Fruit fly (Drosophila melanogaster) whole organism, embryonic: ENCODE data around the gene CG6415.
A peak's percentile ranks its signal among the peaks of the same experiment; 100 is the strongest.

ENCODE experiments used
- CG10147 ChIP-seq: fragments of 200-800 bp; sonication (Bioruptor generic); optimal IDR thresholded peaks from 2 replicates; lab custom pipeline; 2019; ENCODE audit warnings: missing biosample characterization, mild to moderate bottlenecking, missing genetic modification characterization, moderate library complexity
- CG10267 ChIP-seq: fragments of 200-800 bp; sonication (Bioruptor generic); optimal IDR thresholded peaks from 2 replicates; lab custom pipeline; 2018; ENCODE audit warnings: missing biosample characterization, mild to moderate bottlenecking, missing genetic modification characterization, moderate library complexity
- CG10431 ChIP-seq: fragments of 200-800 bp; sonication (Bioruptor generic); optimal IDR thresholded peaks from 3 replicates; lab custom pipeline; 2018; ENCODE audit warnings: missing biosample characterization, mild to moderate bottlenecking, missing genetic modification characterization
- CG11696 ChIP-seq: fragments of 200-800 bp; sonication (Bioruptor generic); IDR thresholded peaks from 2 replicates; pipeline ENCODE4 v1.3.6; 2022; ENCODE audit warnings: missing biosample characterization, missing genetic modification characterization
- CG13424 ChIP-seq: fragments of 200-800 bp; sonication (Bioruptor generic); optimal IDR thresholded peaks from 2 replicates; lab custom pipeline; 2019; ENCODE audit warnings: missing biosample characterization, mild to moderate bottlenecking, missing genetic modification characterization, moderate library complexity
- CG14667 ChIP-seq: fragments of 200-800 bp; sonication (Bioruptor generic); IDR thresholded peaks from 2 replicates; pipeline ENCODE4 v1.3.6; 2022; ENCODE audit warnings: missing biosample characterization, missing genetic modification characterization
- CG14965 ChIP-seq: fragments of 200-800 bp; sonication (Bioruptor generic); optimal IDR thresholded peaks from 2 replicates; lab custom pipeline; 2016; ENCODE audit warnings: missing biosample characterization, missing genetic modification characterization, borderline replicate concordance
- CG1647 ChIP-seq: fragments of 200-800 bp; sonication (Bioruptor generic); optimal IDR thresholded peaks from 3 replicates; lab custom pipeline; 2016; ENCODE audit warnings: missing biosample characterization, missing genetic modification characterization
- CG16863 ChIP-seq: fragments of 200-800 bp; sonication (Bioruptor generic); optimal IDR thresholded peaks from 3 replicates; lab custom pipeline; 2016; ENCODE audit warnings: missing biosample characterization, missing genetic modification characterization
- CG3407 ChIP-seq: fragments of 200-800 bp; sonication (Bioruptor generic); optimal IDR thresholded peaks from 2 replicates; lab custom pipeline; 2018; ENCODE audit warnings: missing biosample characterization, mild to moderate bottlenecking, missing genetic modification characterization
- CG5180 ChIP-seq: fragments of 200-800 bp; sonication (Bioruptor generic); optimal IDR thresholded peaks from 3 replicates; lab custom pipeline; 2017; ENCODE audit warnings: missing biosample characterization, missing genetic modification characterization, mild to moderate bottlenecking, moderate library complexity, missing genetic modification reagents
- CG6272 ChIP-seq: fragments of 200-800 bp; sonication (Bioruptor generic); IDR thresholded peaks from 2 replicates; pipeline ENCODE4 v1.3.6; 2022; ENCODE audit warnings: missing biosample characterization, missing genetic modification characterization
- CG6791 ChIP-seq: fragments of 200-800 bp; sonication (Bioruptor generic); IDR thresholded peaks from 3 replicates; pipeline ENCODE4 v1.3.6; 2022; ENCODE audit warnings: missing biosample characterization, missing genetic modification characterization; ENCODE audit not compliant: partially characterized antibody
- CG7357 ChIP-seq: fragments of 200-800 bp; sonication (Bioruptor generic); IDR thresholded peaks from 3 replicates; pipeline ENCODE4 v1.3.6; 2022; ENCODE audit warnings: missing biosample characterization, missing genetic modification characterization
- CG8089 ChIP-seq: fragments of 200-800 bp; sonication (Bioruptor generic); optimal IDR thresholded peaks from 3 replicates; lab custom pipeline; 2016; ENCODE audit warnings: missing biosample characterization, missing genetic modification characterization
- CG9817 ChIP-seq: fragments of 200-800 bp; sonication (Bioruptor generic); optimal IDR thresholded peaks from 2 replicates; lab custom pipeline; 2018; ENCODE audit warnings: missing biosample characterization, mild to moderate bottlenecking, missing genetic modification characterization, moderate library complexity
- Camta ChIP-seq: fragments of 200-800 bp; sonication (Bioruptor generic); optimal IDR thresholded peaks from 2 replicates; lab custom pipeline; 2016; ENCODE audit warnings: missing biosample characterization, missing genetic modification characterization
- Chrac-16 ChIP-seq: fragments of 200-800 bp; sonication (Bioruptor generic); optimal IDR thresholded peaks from 3 replicates; lab custom pipeline; 2016; ENCODE audit warnings: missing biosample characterization, missing genetic modification characterization
- CkIIα-i1 ChIP-seq: fragments of 200-800 bp; sonication (Bioruptor generic); IDR thresholded peaks from 2 replicates; pipeline ENCODE4 v1.3.6; 2022; ENCODE audit warnings: missing biosample characterization, missing genetic modification characterization
- Dref ChIP-seq: fragments of 200-800 bp; sonication (Bioruptor generic); IDR thresholded peaks from 2 replicates; pipeline ENCODE4 v1.3.6; 2022; ENCODE audit warnings: missing biosample characterization, missing genetic modification characterization
- Ets65A ChIP-seq: fragments of 200-800 bp; sonication (Bioruptor generic); peaks from one replicate; lab custom pipeline; 2016; ENCODE audit warnings: missing biosample characterization, missing genetic modification characterization
- Fer3 ChIP-seq: fragments of 200-800 bp; sonication (Bioruptor generic); optimal IDR thresholded peaks from 2 replicates; lab custom pipeline; 2018; ENCODE audit warnings: missing biosample characterization, mild to moderate bottlenecking, missing genetic modification characterization, moderate library complexity
- Hand ChIP-seq: fragments of 200-800 bp; sonication (Bioruptor generic); optimal IDR thresholded peaks from 2 replicates; lab custom pipeline; 2017; ENCODE audit warnings: mild to moderate bottlenecking, missing biosample characterization, missing genetic modification reagents, missing genetic modification characterization
- Hr51 ChIP-seq, 2 experiments: fragments of 200-800 bp; sonication (Bioruptor generic); optimal IDR thresholded peaks; 2 replicates in 1 of 2; 3 replicates in 1 of 2; lab custom pipeline; 2016 to 2018; ENCODE audit warnings: missing biosample characterization in 2 of 2, missing genetic modification characterization in 2 of 2, mild to moderate bottlenecking in 1 of 2, moderate library complexity in 1 of 2
- Meics ChIP-seq: fragments of 200-800 bp; sonication (Bioruptor generic); optimal IDR thresholded peaks from 2 replicates; lab custom pipeline; 2017; ENCODE audit warnings: missing biosample characterization, mild to moderate bottlenecking, missing genetic modification characterization
- Nf-YA ChIP-seq: fragments of 200-800 bp; sonication (Bioruptor generic); IDR thresholded peaks from 2 replicates; pipeline ENCODE4 v1.3.6; 2022; ENCODE audit warnings: missing biosample characterization, missing genetic modification characterization
- Nf-YC ChIP-seq: fragments of 200-800 bp; optimal IDR thresholded peaks from 3 replicates; lab custom pipeline; 2019; ENCODE audit warnings: missing biosample characterization, mild to moderate bottlenecking, missing genetic modification characterization, moderate library complexity
- Poxn ChIP-seq: fragments of 200-800 bp; sonication (Bioruptor generic); IDR thresholded peaks from 2 replicates; pipeline ENCODE4 v1.3.6; 2022; ENCODE audit warnings: missing biosample characterization, missing genetic modification characterization
- Ptx1 ChIP-seq: fragments of 200-800 bp; sonication (Bioruptor generic); IDR thresholded peaks from 2 replicates; pipeline ENCODE4 v1.3.6; 2022; ENCODE audit warnings: missing biosample characterization, missing genetic modification characterization
- Ravus ChIP-seq: fragments of 200-800 bp; sonication (Bioruptor generic); IDR thresholded peaks from 2 replicates; pipeline ENCODE4 v1.3.6; 2022; ENCODE audit warnings: missing biosample characterization, missing genetic modification characterization
- abd-A ChIP-seq: fragments of 200-800 bp; sonication (Bioruptor generic); optimal IDR thresholded peaks from 3 replicates; lab custom pipeline; 2019; ENCODE audit warnings: missing biosample characterization, mild to moderate bottlenecking, missing genetic modification characterization, moderate library complexity
- bigmax ChIP-seq: fragments of 200-800 bp; sonication (Bioruptor generic); optimal IDR thresholded peaks from 2 replicates; lab custom pipeline; 2018; ENCODE audit warnings: missing biosample characterization, mild to moderate bottlenecking, missing genetic modification characterization
- gro ChIP-seq: fragments of 200-800 bp; sonication (Bioruptor generic); optimal IDR thresholded peaks from 2 replicates; lab custom pipeline; 2016; ENCODE audit warnings: missing biosample characterization, missing genetic modification characterization
- gt ChIP-seq: fragments of 200-800 bp; sonication (Bioruptor generic); IDR thresholded peaks from 2 replicates; pipeline ENCODE4 v1.3.6; 2022; ENCODE audit warnings: missing biosample characterization, missing genetic modification characterization
- hth ChIP-seq: fragments of >200 bp; optimal IDR thresholded peaks from 2 replicates; lab custom pipeline; 2017; ENCODE audit warnings: inconsistent platforms
- ind ChIP-seq: fragments of 200-800 bp; sonication (Bioruptor generic); optimal IDR thresholded peaks from 3 replicates; lab custom pipeline; 2016; ENCODE audit warnings: missing biosample characterization, missing genetic modification characterization
- lmd ChIP-seq: fragments of 200-800 bp; sonication (Bioruptor generic); IDR thresholded peaks from 2 replicates; pipeline ENCODE4 v1.3.6; 2022; ENCODE audit warnings: missing biosample characterization, missing genetic modification characterization
- lola ChIP-seq, 3 experiments: fragments of >200 bp in 2 of 3; fragments of 200-800 bp in 1 of 3; sonication (Bioruptor generic) in 1 of 3; optimal IDR thresholded peaks; 2 replicates each; lab custom pipeline; 2017 to 2019; ENCODE audit warnings: missing biosample characterization in 3 of 3, missing genetic modification characterization in 3 of 3, mild to moderate bottlenecking in 1 of 3, moderate library complexity in 1 of 3
- nau ChIP-seq: fragments of 200-800 bp; sonication (Bioruptor generic); optimal IDR thresholded peaks from 3 replicates; lab custom pipeline; 2017; ENCODE audit warnings: missing biosample characterization, mild to moderate bottlenecking, missing genetic modification characterization, missing genetic modification reagents
- nom ChIP-seq: fragments of 200-800 bp; sonication (Bioruptor generic); optimal IDR thresholded peaks from 2 replicates; lab custom pipeline; 2017; ENCODE audit warnings: missing biosample characterization, missing genetic modification characterization, mild to moderate bottlenecking, moderate library complexity, missing genetic modification reagents
- peb ChIP-seq: fragments of 200-800 bp; sonication (Bioruptor generic); IDR thresholded peaks from 2 replicates; pipeline ENCODE4 v1.3.6; 2022; ENCODE audit warnings: missing biosample characterization, missing genetic modification characterization
- pnt ChIP-seq: fragments of 200-800 bp; sonication (Bioruptor generic); optimal IDR thresholded peaks from 3 replicates; lab custom pipeline; 2016; ENCODE audit warnings: missing biosample characterization, missing genetic modification characterization
- prd ChIP-seq, 3 experiments: fragments of >200 bp in 2 of 3; fragments of 200-800 bp in 1 of 3; sonication (Bioruptor generic) in 1 of 3; optimal IDR thresholded peaks in 2 of 3; IDR thresholded peaks in 1 of 3; 2 replicates in 2 of 3; 3 replicates in 1 of 3; pipeline versions ENCODE4 v1.3.6 to Lab custom; 2017 to 2022; ENCODE audit warnings: missing biosample characterization in 1 of 3, missing genetic modification characterization in 1 of 3
- row ChIP-seq: fragments of 200-800 bp; sonication (Bioruptor generic); IDR thresholded peaks from 3 replicates; pipeline ENCODE4 v1.3.6; 2022; ENCODE audit warnings: missing biosample characterization, missing genetic modification characterization
- slou ChIP-seq: fragments of 200-800 bp; sonication (Bioruptor generic); optimal IDR thresholded peaks from 3 replicates; lab custom pipeline; 2016; ENCODE audit warnings: missing biosample characterization, missing genetic modification characterization
- sug ChIP-seq: fragments of 200-800 bp; optimal IDR thresholded peaks from 2 replicates; lab custom pipeline; 2019; ENCODE audit warnings: missing biosample characterization, mild to moderate bottlenecking, missing genetic modification characterization, moderate library complexity
- tna ChIP-seq: fragments of 200-800 bp; sonication (Bioruptor generic); IDR thresholded peaks from 2 replicates; pipeline ENCODE4 v1.3.6; 2022; ENCODE audit warnings: missing biosample characterization, missing genetic modification characterization; ENCODE audit not compliant: partially characterized antibody
- usp ChIP-seq: fragments of >200 bp; optimal IDR thresholded peaks from 2 replicates; lab custom pipeline; 2017; ENCODE audit warnings: missing biosample characterization, missing genetic modification characterization
- yki ChIP-seq: fragments of >200 bp; optimal IDR thresholded peaks from 3 replicates; lab custom pipeline; 2018
- zf30C ChIP-seq: fragments of 200-800 bp; sonication (Bioruptor generic); optimal IDR thresholded peaks from 3 replicates; lab custom pipeline; 2018; ENCODE audit warnings: missing biosample characterization, mild to moderate bottlenecking, missing genetic modification characterization

Gene CG6415

DNA sequence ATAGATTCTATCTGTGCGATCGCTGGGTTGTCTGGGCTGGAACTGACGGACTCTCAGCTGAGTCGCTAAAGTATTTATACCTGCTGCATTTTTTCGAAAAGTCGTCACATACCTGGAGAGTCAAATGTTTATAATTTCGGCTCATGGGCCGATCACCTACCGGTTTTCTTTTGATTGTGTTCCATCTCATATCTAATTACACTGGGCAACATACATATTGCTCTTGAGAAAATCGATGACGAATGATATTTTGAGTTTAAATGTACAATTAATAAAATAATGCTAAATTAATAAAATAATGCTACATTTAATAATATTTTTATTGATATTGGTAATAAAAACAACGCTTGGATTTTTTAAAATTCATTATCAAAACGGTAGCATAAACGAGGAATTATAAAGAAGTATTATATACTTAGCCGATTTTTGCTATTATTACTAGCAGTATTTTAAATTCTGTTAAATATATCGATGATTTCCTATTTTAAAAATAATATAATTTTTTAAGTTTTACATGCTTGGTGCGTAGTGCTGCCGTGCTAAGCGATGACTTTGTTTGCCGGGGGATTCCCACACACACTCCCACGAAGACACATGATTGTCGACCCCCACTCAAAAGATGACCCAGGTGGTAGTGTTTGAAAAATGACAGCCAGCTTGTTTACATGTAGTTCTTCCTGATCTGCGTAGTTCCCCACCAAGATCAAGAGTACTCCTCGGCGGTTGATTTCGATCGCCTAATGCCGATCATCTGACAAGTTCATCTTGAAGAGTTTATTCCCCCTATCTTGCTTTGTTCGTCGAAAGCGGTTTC, 14.0 kb upstream of the CG6415 start, which contains the start of gene CG7294 (continued):
- peak; percentile 21; the same call in 1 of the 3 replicates for TF ChIP-seq row (GFP tag; lab: Robert Waterston, UW)
- TF ChIP-seq CG11696: no peak
- TF ChIP-seq slou (GFP tag; lab: Kevin White, UChicago): no peak
- TF ChIP-seq Ptx1 (GFP tag; lab: Robert Waterston, UW): no peak
- peak in 1 of 2 experiments; percentile 28 for TF ChIP-seq Hr51 (GFP tag; optimal IDR thresholded peaks at IDR 0.05; lab: Kevin White, UChicago)
- no peak for TF ChIP-seq yki (lab: Kevin White, UChicago)
- TF ChIP-seq CkIIα-i1 (GFP tag; lab: Robert Waterston, UW): no peak
- no peak for TF ChIP-seq zf30C
- TF ChIP-seq bigmax: no peak
- TF ChIP-seq CG8089: no peak
- TF ChIP-seq CG16863 (GFP tag; lab: Kevin White, UChicago): no peak
- no peak for TF ChIP-seq Fer3 (tag; lab: Kevin White, UChicago)
- TF ChIP-seq Ets65A (GFP tag; lab: Kevin White, UChicago): no peak
- TF ChIP-seq CG6272 (GFP tag; lab: Robert Waterston, UW): no peak
- no peak for TF ChIP-seq CG9817
- TF ChIP-seq Ravus: no peak
- TF ChIP-seq Meics (GFP tag; lab: Kevin White, UChicago): peak; percentile 23
- TF ChIP-seq CG1647: no peak
- no peak for TF ChIP-seq gt (GFP tag; lab: Robert Waterston, UW)
- TF ChIP-seq Nf-YA (GFP tag; lab: Robert Waterston, UW): no peak
- TF ChIP-seq nom: no peak
- TF ChIP-seq hth (lab: Kevin White, UChicago): no peak
- no peak for TF ChIP-seq CG14667 (GFP tag; lab: Robert Waterston, UW)
- no peak for TF ChIP-seq CG3407 (GFP tag; lab: Kevin White, UChicago)
- TF ChIP-seq nau (GFP tag; lab: Kevin White, UChicago): no peak
- no peak for TF ChIP-seq gro (GFP tag; lab: Kevin White, UChicago)
- TF ChIP-seq Dref (GFP tag; lab: Robert Waterston, UW): no peak
- no peak for TF ChIP-seq Nf-YC
- no peak for TF ChIP-seq ind (GFP tag; lab: Kevin White, UChicago)
- TF ChIP-seq Hand (GFP tag; lab: Kevin White, UChicago): no peak
- no peak for TF ChIP-seq CG10431
- TF ChIP-seq CG6791: no peak
- TF ChIP-seq CG13424 (tag; lab: Kevin White, UChicago): no peak
- TF ChIP-seq lola (GFP tag; optimal IDR thresholded peaks at IDR 0.05; lab: Kevin White, UChicago): peak in 1 of 3 experiments; percentile 60
- TF ChIP-seq Poxn (GFP tag; lab: Robert Waterston, UW): no peak
- no peak for TF ChIP-seq CG7357
- TF ChIP-seq peb (GFP tag; lab: Robert Waterston, UW): no peak
- peak; percentile 38 for TF ChIP-seq CG10267 (tag; lab: Kevin White, UChicago)
- no peak for TF ChIP-seq lmd (GFP tag; lab: Robert Waterston, UW)
- TF ChIP-seq CG14965 (GFP tag; lab: Kevin White, UChicago): no peak
- no peak for TF ChIP-seq usp
- no peak for TF ChIP-seq pnt (GFP tag; lab: Kevin White, UChicago)
- no peak for TF ChIP-seq Camta (GFP tag; lab: Kevin White, UChicago)
- no peak for TF ChIP-seq tna (GFP tag; lab: Robert Waterston, UW)
- TF ChIP-seq prd (optimal IDR thresholded peaks at IDR 0.05; lab: Kevin White, UChicago): no peak
- no peak for TF ChIP-seq prd (GFP tag; IDR thresholded peaks at IDR 0.05; lab: Robert Waterston, UW)
- TF ChIP-seq CG5180: no peak
- TF ChIP-seq Chrac-16: no peak
- peak; percentile 8 for TF ChIP-seq abd-A (tag; lab: Kevin White, UChicago)
- no peak for TF ChIP-seq sug (tag; lab: Kevin White, UChicago)
- TF ChIP-seq CG10147 (GFP tag; lab: Kevin White, UChicago): no peak
